Worm (Caenorhabditis elegans) whole organism, midembryonic: ENCODE data around the gene clec-217.

Source experiments
- T22C8.4 ChIP-seq: fragments of 200-800 bp; sonication (Bioruptor generic); IDR thresholded peaks from 2 replicates; pipeline ENCODE4 v1.3.6; 2022; ENCODE audit warnings: missing genetic modification characterization, missing compliant biosample characterization
- cog-1 ChIP-seq: sonication (generic microtip); optimal IDR thresholded peaks from 2 replicates; lab custom pipeline; 2016; ENCODE audit warnings: missing genetic modification characterization, missing compliant biosample characterization
- flt-1 ChIP-seq: fragments of 200-800 bp; sonication (Bioruptor generic); IDR thresholded peaks from 2 replicates; pipeline ENCODE4 v1.3.6; 2022; ENCODE audit warnings: missing genetic modification characterization, missing compliant biosample characterization
- med-1 ChIP-seq: sonication (generic microtip); optimal IDR thresholded peaks from 2 replicates; lab custom pipeline; 2017; ENCODE audit warnings: missing genetic modification characterization, mild to moderate bottlenecking, missing compliant biosample characterization, antibody characterized with exemption, missing genetic modification reagents; ENCODE audit not compliant: insufficient read depth
- ref-1 ChIP-seq: fragments of 200-800 bp; sonication (Bioruptor generic); conservative IDR thresholded peaks from 2 replicates; pipeline ENCODE4 v1.3.6; 2022; ENCODE audit warnings: missing genetic modification reagents, missing genetic modification characterization, missing compliant biosample characterization
- tab-1 ChIP-seq: fragments of 200-800 bp; sonication (Bioruptor generic); IDR thresholded peaks from 2 replicates; pipeline ENCODE4 v1.3.6; 2022; ENCODE audit warnings: missing genetic modification characterization, missing compliant biosample characterization
- ztf-23 ChIP-seq: fragments of 200-800 bp; sonication (Bioruptor generic); IDR thresholded peaks from 2 replicates; pipeline ENCODE4 v1.3.6; 2022; ENCODE audit warnings: missing genetic modification reagents, missing genetic modification characterization, missing compliant biosample characterization
- ztf-29 ChIP-seq: fragments of 200-800 bp; sonication (Bioruptor generic); IDR thresholded peaks from 2 replicates; pipeline ENCODE4 v1.3.6; 2022; ENCODE audit warnings: missing genetic modification reagents, missing genetic modification characterization, missing compliant biosample characterization

ce11 chrV:7971376-7971775 lies 12.7 kb upstream of the clec-217 start:
- TF ChIP-seq med-1 (no peak), cog-1 (tag; lab: Kevin White, UChicago) (no peak), flt-1 (no peak), T22C8.4 (GFP tag; lab: Robert Waterston, UW) (no peak), tab-1 (no peak), ztf-23 (GFP tag; lab: Robert Waterston, UW) (no peak), ztf-29 (GFP tag; lab: Robert Waterston, UW) (no peak), ref-1 (GFP tag; lab: Robert Waterston, UW) (no peak)
